Fruit fly (Drosophila melanogaster) whole organism, embryonic: ENCODE data around the gene CG15643.

Experiments used
- ATbp ChIP-seq: fragments of 200-800 bp; sonication (Bioruptor generic); optimal IDR thresholded peaks from 2 replicates; lab custom pipeline; 2017; ENCODE audit warnings: missing biosample characterization, mild to moderate bottlenecking, missing genetic modification characterization, missing genetic modification reagents
- Asciz ChIP-seq: fragments of 200-800 bp; sonication (Bioruptor generic); optimal IDR thresholded peaks from 2 replicates; lab custom pipeline; 2017; ENCODE audit warnings: missing biosample characterization, mild to moderate bottlenecking, missing genetic modification characterization, missing genetic modification reagents
- Atf-2 ChIP-seq: fragments of 200-800 bp; sonication (Bioruptor generic); optimal IDR thresholded peaks from 2 replicates; lab custom pipeline; 2016; ENCODE audit warnings: missing biosample characterization, missing genetic modification characterization
- BtbVII ChIP-seq: fragments of 200-800 bp; sonication (Bioruptor generic); optimal IDR thresholded peaks from 3 replicates; lab custom pipeline; 2017; ENCODE audit warnings: missing biosample characterization, mild to moderate bottlenecking, missing genetic modification characterization
- C15 ChIP-seq: fragments of 200-800 bp; sonication (Bioruptor generic); IDR thresholded peaks from 3 replicates; pipeline ENCODE4 v1.3.6; 2022; ENCODE audit warnings: missing biosample characterization, missing genetic modification characterization
- CG10267 ChIP-seq: fragments of 200-800 bp; sonication (Bioruptor generic); optimal IDR thresholded peaks from 2 replicates; lab custom pipeline; 2018; ENCODE audit warnings: missing biosample characterization, mild to moderate bottlenecking, missing genetic modification characterization, moderate library complexity
- CG11398 ChIP-seq: fragments of 200-800 bp; sonication (Bioruptor generic); optimal IDR thresholded peaks from 2 replicates; lab custom pipeline; 2016; ENCODE audit warnings: missing biosample characterization, missing genetic modification characterization
- CG12071 ChIP-seq: fragments of 200-800 bp; sonication (Bioruptor generic); optimal IDR thresholded peaks from 3 replicates; lab custom pipeline; 2018; ENCODE audit warnings: missing biosample characterization, mild to moderate bottlenecking, missing genetic modification characterization
- CG12155 ChIP-seq: fragments of 200-800 bp; sonication (Bioruptor generic); optimal IDR thresholded peaks from 3 replicates; lab custom pipeline; 2016; ENCODE audit warnings: missing biosample characterization, missing genetic modification characterization
- CG12391 ChIP-seq: fragments of 200-800 bp; sonication (Bioruptor generic); optimal IDR thresholded peaks from 3 replicates; lab custom pipeline; 2018; ENCODE audit warnings: missing biosample characterization, mild to moderate bottlenecking, missing genetic modification characterization, moderate library complexity
- CG16779 ChIP-seq: fragments of 200-800 bp; sonication (Bioruptor generic); IDR thresholded peaks from 2 replicates; pipeline ENCODE4 v1.3.6; 2022; ENCODE audit warnings: missing biosample characterization, missing genetic modification characterization
- CG17328 ChIP-seq: fragments of 200-800 bp; sonication (Bioruptor generic); IDR thresholded peaks from 2 replicates; pipeline ENCODE4 v1.3.6; 2022; ENCODE audit warnings: missing biosample characterization, missing genetic modification characterization
- CG18262 ChIP-seq: fragments of 200-800 bp; optimal IDR thresholded peaks from 3 replicates; lab custom pipeline; 2019; ENCODE audit warnings: missing biosample characterization, mild to moderate bottlenecking, missing genetic modification characterization, moderate library complexity
- CG1832 ChIP-seq: fragments of 200-800 bp; sonication (Bioruptor generic); optimal IDR thresholded peaks from 2 replicates; lab custom pipeline; 2017; ENCODE audit warnings: missing biosample characterization, mild to moderate bottlenecking, missing genetic modification characterization, inconsistent platforms
- CG34422 ChIP-seq: fragments of 200-800 bp; sonication (Bioruptor generic); IDR thresholded peaks from 3 replicates; pipeline ENCODE4 v1.3.6; 2022; ENCODE audit warnings: missing biosample characterization, missing genetic modification characterization
- CG3726 ChIP-seq: fragments of 200-800 bp; sonication (Bioruptor generic); IDR thresholded peaks from 3 replicates; pipeline ENCODE4, ENCODE4 v1.3.6; 2022; ENCODE audit warnings: missing biosample characterization, missing genetic modification characterization
- CG3838 ChIP-seq: fragments of 200-800 bp; sonication (Bioruptor generic); optimal IDR thresholded peaks from 3 replicates; lab custom pipeline; 2016; ENCODE audit warnings: missing biosample characterization, missing genetic modification characterization
- CG4617 ChIP-seq: fragments of 200-800 bp; sonication (Bioruptor generic); optimal IDR thresholded peaks from 3 replicates; lab custom pipeline; 2016; ENCODE audit warnings: missing biosample characterization, missing genetic modification characterization, borderline replicate concordance
- CG5953 ChIP-seq: fragments of 200-800 bp; sonication (Bioruptor generic); IDR thresholded peaks from 2 replicates; pipeline ENCODE4 v1.3.6; 2022; ENCODE audit warnings: missing biosample characterization, missing genetic modification characterization
- CG8089 ChIP-seq: fragments of 200-800 bp; sonication (Bioruptor generic); optimal IDR thresholded peaks from 3 replicates; lab custom pipeline; 2016; ENCODE audit warnings: missing biosample characterization, missing genetic modification characterization
- CG9932 ChIP-seq: fragments of 200-800 bp; sonication (Bioruptor generic); IDR thresholded peaks from 2 replicates; pipeline ENCODE4 v1.3.6; 2022; ENCODE audit warnings: missing biosample characterization, missing genetic modification characterization
- D19B ChIP-seq: fragments of 200-800 bp; sonication (Bioruptor generic); optimal IDR thresholded peaks from 2 replicates; lab custom pipeline; 2017; ENCODE audit warnings: missing biosample characterization, mild to moderate bottlenecking, missing genetic modification characterization
- Dad ChIP-seq: fragments of 200-800 bp; sonication (Bioruptor generic); optimal IDR thresholded peaks from 3 replicates; lab custom pipeline; 2016; ENCODE audit warnings: missing biosample characterization, missing genetic modification characterization
- Lim3 ChIP-seq: fragments of 200-800 bp; sonication (Bioruptor generic); IDR thresholded peaks from 2 replicates; pipeline ENCODE4 v1.3.6; 2022; ENCODE audit warnings: missing biosample characterization, missing genetic modification characterization
- Myb ChIP-seq: fragments of 200-800 bp; sonication (Bioruptor generic); optimal IDR thresholded peaks from 2 replicates; lab custom pipeline; 2016; ENCODE audit warnings: missing biosample characterization, missing genetic modification characterization
- Nf-YB ChIP-seq: fragments of 200-800 bp; sonication (Bioruptor generic); optimal IDR thresholded peaks from 3 replicates; lab custom pipeline; 2019; ENCODE audit warnings: missing biosample characterization, mild to moderate bottlenecking, missing genetic modification characterization, moderate library complexity
- Rx ChIP-seq: fragments of 200-800 bp; sonication (Bioruptor generic); IDR thresholded peaks from 2 replicates; pipeline ENCODE4 v1.3.6; 2022; ENCODE audit warnings: missing biosample characterization, missing genetic modification characterization
- Taf1 ChIP-seq: fragments of 200-800 bp; sonication (Bioruptor generic); IDR thresholded peaks from 2 replicates; pipeline ENCODE4 v1.3.6; 2022; ENCODE audit warnings: missing biosample characterization, missing genetic modification characterization
- Xrp1 ChIP-seq: fragments of 200-800 bp; sonication (Bioruptor generic); IDR thresholded peaks from 2 replicates; pipeline ENCODE4 v1.3.6; 2022; ENCODE audit warnings: missing biosample characterization, missing genetic modification characterization
- ac ChIP-seq: fragments of 200-800 bp; sonication (Bioruptor generic); optimal IDR thresholded peaks from 3 replicates; lab custom pipeline; 2017; ENCODE audit warnings: missing biosample characterization, mild to moderate bottlenecking, missing genetic modification characterization
- bsh ChIP-seq, 2 experiments: fragments of 200-800 bp; sonication (Bioruptor generic); optimal IDR thresholded peaks; 2 replicates each; lab custom pipeline; 2017 to 2018; ENCODE audit warnings: mild to moderate bottlenecking in 2 of 2, missing biosample characterization in 2 of 2, missing genetic modification characterization in 2 of 2, moderate library complexity in 1 of 2
- chinmo ChIP-seq: fragments of 200-800 bp; sonication (Bioruptor generic); IDR thresholded peaks from 4 replicates; pipeline ENCODE4 v1.3.6; 2022; ENCODE audit warnings: missing biosample characterization, missing genetic modification characterization; ENCODE audit not compliant: partially characterized antibody
- dan ChIP-seq: fragments of 200-800 bp; sonication (Bioruptor generic); IDR thresholded peaks from 2 replicates; pipeline ENCODE4 v1.3.6; 2022; ENCODE audit warnings: missing biosample characterization, missing genetic modification characterization
- esg ChIP-seq: fragments of 200-800 bp; sonication (Bioruptor generic); conservative IDR thresholded peaks from 2 replicates; pipeline ENCODE4 v1.3.6; 2022; ENCODE audit warnings: missing biosample characterization, missing genetic modification characterization
- exex ChIP-seq: fragments of 200-800 bp; sonication (Bioruptor generic); optimal IDR thresholded peaks from 4 replicates; lab custom pipeline; 2018; ENCODE audit warnings: missing biosample characterization, mild to moderate bottlenecking, missing genetic modification characterization, moderate library complexity
- fd3F ChIP-seq: fragments of 200-800 bp; sonication (Bioruptor generic); optimal IDR thresholded peaks from 2 replicates; lab custom pipeline; 2018; ENCODE audit warnings: missing biosample characterization, mild to moderate bottlenecking, missing genetic modification characterization, moderate library complexity
- gem ChIP-seq: fragments of 200-800 bp; sonication (Bioruptor generic); optimal IDR thresholded peaks from 2 replicates; lab custom pipeline; 2019; ENCODE audit warnings: missing biosample characterization, mild to moderate bottlenecking, missing genetic modification characterization, moderate library complexity
- gsb ChIP-seq: fragments of 200-800 bp; sonication (Bioruptor generic); IDR thresholded peaks from 2 replicates; pipeline ENCODE4 v1.3.6; 2022; ENCODE audit warnings: missing biosample characterization, missing genetic modification characterization
- hb ChIP-seq: fragments of 200-800 bp; sonication (Bioruptor generic); IDR thresholded peaks from 3 replicates; pipeline ENCODE4 v1.3.6; 2022; ENCODE audit warnings: missing biosample characterization, missing genetic modification characterization; ENCODE audit not compliant: partially characterized antibody
- her ChIP-seq: fragments of 200-800 bp; sonication (Bioruptor generic); optimal IDR thresholded peaks from 2 replicates; lab custom pipeline; 2016; ENCODE audit warnings: missing biosample characterization, missing genetic modification characterization
- nerfin-2 ChIP-seq: fragments of 200-800 bp; sonication (Bioruptor generic); IDR thresholded peaks from 2 replicates; pipeline ENCODE4 v1.3.6; 2022; ENCODE audit warnings: missing biosample characterization, missing genetic modification characterization; ENCODE audit not compliant: partially characterized antibody
- org-1 ChIP-seq: fragments of 200-800 bp; sonication (Bioruptor generic); optimal IDR thresholded peaks from 2 replicates; lab custom pipeline; 2017; ENCODE audit warnings: missing biosample characterization, missing genetic modification characterization
- pfk ChIP-seq: fragments of 200-800 bp; sonication (Bioruptor generic); optimal IDR thresholded peaks from 2 replicates; lab custom pipeline; 2018; ENCODE audit warnings: missing biosample characterization, mild to moderate bottlenecking, missing genetic modification characterization, moderate library complexity
- prd ChIP-seq, 3 experiments: fragments of >200 bp in 2 of 3; fragments of 200-800 bp in 1 of 3; sonication (Bioruptor generic) in 1 of 3; optimal IDR thresholded peaks in 2 of 3; IDR thresholded peaks in 1 of 3; 2 replicates in 2 of 3; 3 replicates in 1 of 3; pipeline versions ENCODE4 v1.3.6 to Lab custom; 2017 to 2022; ENCODE audit warnings: missing biosample characterization in 1 of 3, missing genetic modification characterization in 1 of 3
- ranshi ChIP-seq: fragments of 200-800 bp; sonication (Bioruptor generic); IDR thresholded peaks from 2 replicates; pipeline ENCODE4 v1.3.6; 2022; ENCODE audit warnings: missing biosample characterization, missing genetic modification characterization
- ro ChIP-seq: fragments of 200-800 bp; sonication (Bioruptor generic); IDR thresholded peaks from 2 replicates; pipeline ENCODE4 v1.3.6; 2022; ENCODE audit warnings: missing biosample characterization, missing genetic modification characterization
- slp2 ChIP-seq: fragments of 200-800 bp; sonication (Bioruptor generic); optimal IDR thresholded peaks from 2 replicates; lab custom pipeline; 2016; ENCODE audit warnings: missing biosample characterization, missing genetic modification characterization
- sqz ChIP-seq: fragments of 200-800 bp; sonication (Bioruptor generic); optimal IDR thresholded peaks from 3 replicates; lab custom pipeline; 2018; ENCODE audit warnings: missing biosample characterization, mild to moderate bottlenecking, missing genetic modification characterization
- vvl ChIP-seq: fragments of 200-800 bp; sonication (Bioruptor generic); IDR thresholded peaks from 2 replicates; pipeline ENCODE4 v1.3.6; 2022; ENCODE audit warnings: missing biosample characterization, missing genetic modification characterization
- wdn ChIP-seq: fragments of 200-800 bp; sonication (Bioruptor generic); IDR thresholded peaks from 2 replicates; pipeline ENCODE4 v1.3.6; 2022; ENCODE audit warnings: missing biosample characterization, missing genetic modification characterization

The CG15643 gene

dm6 chrX:15615426-15615825, 43.5 kb upstream of the CG15643 start (continued):
- TF ChIP-seq CG18262 (tag; lab: Kevin White, UChicago) (peak; percentile 66), gsb (no peak), sqz (peak; percentile 5), CG9932 (GFP tag; lab: Robert Waterston, UW) (no peak), CG11398 (no peak), Xrp1 (peak; percentile 65; the same call in 1 of the 2 replicates), prd (optimal IDR thresholded peaks at IDR 0.05; lab: Kevin White, UChicago) (no peak), prd (GFP tag; IDR thresholded peaks at IDR 0.05; lab: Robert Waterston, UW) (peak; percentile 72), org-1 (GFP tag; lab: Kevin White, UChicago) (peak; percentile 26), CG3838 (GFP tag; lab: Kevin White, UChicago) (no peak), wdn (GFP tag; lab: Robert Waterston, UW) (no peak), D19B (GFP tag; lab: Kevin White, UChicago) (no peak), ranshi (peak; percentile 38; the same call in 1 of the 2 replicates), Lim3 (GFP tag; lab: Robert Waterston, UW) (no peak), CG5953 (GFP tag; lab: Robert Waterston, UW) (peak; percentile 36; the same call in 1 of the 2 replicates), CG34422 (GFP tag; lab: Robert Waterston, UW) (0 out of 3 replicates have a peak, but pooled peaks have one; percentile 39), CG3726 (GFP tag; lab: Robert Waterston, UW) (0 out of 3 replicates have a peak, but pooled peaks have one; percentile 16), Asciz (GFP tag; lab: Kevin White, UChicago) (peak; percentile 53), Nf-YB (GFP tag; lab: Kevin White, UChicago) (peak; percentile 26), CG12071 (GFP tag; lab: Kevin White, UChicago) (peak; percentile 27), bsh (GFP tag; optimal IDR thresholded peaks at IDR 0.05; lab: Kevin White, UChicago) (peak in 1 of 2 experiments; percentile 78), C15 (GFP tag; lab: Robert Waterston, UW) (no peak), esg (GFP tag; lab: Robert Waterston, UW) (peak; percentile 39; the same call in 1 of the 2 replicates), CG10267 (tag; lab: Kevin White, UChicago) (peak; percentile 58), fd3F (peak; percentile 35), slp2 (GFP tag; lab: Kevin White, UChicago) (no peak), CG12155 (GFP tag; lab: Kevin White, UChicago) (peak; percentile 30), BtbVII (GFP tag; lab: Kevin White, UChicago) (peak; percentile 20), vvl (GFP tag; lab: Robert Waterston, UW) (peak; percentile 82), CG8089 (GFP tag; lab: Kevin White, UChicago) (no peak), Atf-2 (GFP tag; lab: Kevin White, UChicago) (peak; percentile 20), Taf1 (GFP tag; lab: Robert Waterston, UW) (no peak), dan (GFP tag; lab: Robert Waterston, UW) (no peak), CG16779 (GFP tag; lab: Robert Waterston, UW) (no peak), exex (no peak), CG1832 (GFP tag; lab: Kevin White, UChicago) (no peak), her (no peak), nerfin-2 (no peak), ro (GFP tag; lab: Robert Waterston, UW) (no peak), Rx (no peak), Myb (GFP tag; lab: Kevin White, UChicago) (no peak), ac (GFP tag; lab: Kevin White, UChicago) (no peak), CG4617 (GFP tag; lab: Kevin White, UChicago) (no peak), gem (tag; lab: Kevin White, UChicago) (peak; percentile 82), chinmo (GFP tag; lab: Robert Waterston, UW) (no peak), CG12391 (peak; percentile 73), Dad (GFP tag; lab: Kevin White, UChicago) (no peak), pfk (GFP tag; lab: Kevin White, UChicago) (no peak), CG17328 (GFP tag; lab: Robert Waterston, UW) (peak; percentile 61; the same call in 1 of the 2 replicates), hb (no peak), ATbp (GFP tag; lab: Kevin White, UChicago) (peak; percentile 54)
